Fruit fly (Drosophila melanogaster) whole organism, prepupa: ENCODE data around the gene LUBEL.

Source experiments
- CG10669 ChIP-seq: fragments of 200-800 bp; sonication (Bioruptor generic); optimal IDR thresholded peaks from 3 replicates; lab custom pipeline; 2018; ENCODE audit warnings: missing biosample characterization, mild to moderate bottlenecking, missing genetic modification characterization, moderate library complexity
- CG11902 ChIP-seq: fragments of 200-800 bp; sonication (Bioruptor generic); optimal IDR thresholded peaks from 3 replicates; lab custom pipeline; 2016; ENCODE audit warnings: missing biosample characterization, missing genetic modification characterization
- CG1621 ChIP-seq: fragments of 200-800 bp; sonication (Bioruptor generic); optimal IDR thresholded peaks from 3 replicates; lab custom pipeline; 2018; ENCODE audit warnings: missing biosample characterization, mild to moderate bottlenecking, missing genetic modification characterization
- CG31627 ChIP-seq: fragments of 200-800 bp; sonication (Bioruptor generic); optimal IDR thresholded peaks from 3 replicates; lab custom pipeline; 2016; ENCODE audit warnings: missing biosample characterization, missing genetic modification characterization
- CG34406 ChIP-seq: fragments of 200-800 bp; sonication (Bioruptor generic); optimal IDR thresholded peaks from 3 replicates; lab custom pipeline; 2016; ENCODE audit warnings: missing biosample characterization, missing genetic modification characterization
- CG3919 ChIP-seq: fragments of 200-800 bp; sonication (Bioruptor generic); optimal IDR thresholded peaks from 3 replicates; lab custom pipeline; 2016; ENCODE audit warnings: missing biosample characterization, missing genetic modification characterization
- CG6808 ChIP-seq: fragments of 200-800 bp; sonication (Bioruptor generic); optimal IDR thresholded peaks from 3 replicates; lab custom pipeline; 2017; ENCODE audit warnings: missing biosample characterization, missing genetic modification characterization, mild to moderate bottlenecking, moderate library complexity, missing genetic modification reagents
- CG6854 ChIP-seq: fragments of 200-800 bp; sonication (Bioruptor generic); optimal IDR thresholded peaks from 2 replicates; lab custom pipeline; 2017; ENCODE audit warnings: missing biosample characterization, mild to moderate bottlenecking, missing genetic modification characterization
- CG8319 ChIP-seq: fragments of 200-800 bp; sonication (Bioruptor generic); optimal IDR thresholded peaks from 3 replicates; lab custom pipeline; 2016; ENCODE audit warnings: missing biosample characterization, missing genetic modification characterization
- CG8632 ChIP-seq: fragments of 200-800 bp; sonication (Bioruptor generic); optimal IDR thresholded peaks from 3 replicates; lab custom pipeline; 2016; ENCODE audit warnings: missing biosample characterization, missing genetic modification characterization
- CG9139 ChIP-seq: fragments of 200-800 bp; sonication (Bioruptor generic); optimal IDR thresholded peaks from 3 replicates; lab custom pipeline; 2017; ENCODE audit warnings: missing biosample characterization, mild to moderate bottlenecking, missing genetic modification characterization
- Eip78C ChIP-seq: fragments of 200-800 bp; sonication (Bioruptor generic); peaks from one replicate; lab custom pipeline; 2016; ENCODE audit warnings: missing biosample characterization, missing genetic modification characterization
- Eip93F ChIP-seq: fragments of 200-800 bp; sonication (Bioruptor generic); optimal IDR thresholded peaks from 2 replicates; lab custom pipeline; 2016; ENCODE audit warnings: missing biosample characterization, mild to moderate bottlenecking, missing genetic modification characterization
- Ets96B ChIP-seq: fragments of 200-800 bp; optimal IDR thresholded peaks from 2 replicates; lab custom pipeline; 2019; ENCODE audit warnings: missing biosample characterization, mild to moderate bottlenecking, missing genetic modification characterization, moderate library complexity
- Gug ChIP-seq: fragments of 200-800 bp; sonication (Bioruptor generic); IDR thresholded peaks from 2 replicates; pipeline ENCODE4 v1.3.6; 2022; ENCODE audit warnings: missing biosample characterization, missing genetic modification characterization
- Hr39 ChIP-seq: fragments of 200-800 bp; sonication (Bioruptor generic); optimal IDR thresholded peaks from 2 replicates; lab custom pipeline; 2016; ENCODE audit warnings: missing biosample characterization, missing genetic modification characterization
- Hr4 ChIP-seq: fragments of 200-800 bp; sonication (Bioruptor generic); optimal IDR thresholded peaks from 3 replicates; lab custom pipeline; 2016; ENCODE audit warnings: missing biosample characterization, missing genetic modification characterization
- Lpt ChIP-seq: fragments of 200-800 bp; sonication (Bioruptor generic); optimal IDR thresholded peaks from 3 replicates; lab custom pipeline; 2016; ENCODE audit warnings: missing biosample characterization, missing genetic modification characterization
- Sox14 ChIP-seq: fragments of 200-800 bp; sonication (Bioruptor generic); optimal IDR thresholded peaks from 3 replicates; lab custom pipeline; 2016; ENCODE audit warnings: missing biosample characterization, missing genetic modification characterization
- Sox15 ChIP-seq: fragments of 200-800 bp; sonication (Bioruptor generic); optimal IDR thresholded peaks from 3 replicates; lab custom pipeline; 2016; ENCODE audit warnings: missing biosample characterization, missing genetic modification characterization
- achi ChIP-seq: fragments of 200-800 bp; sonication (Bioruptor generic); optimal IDR thresholded peaks from 3 replicates; lab custom pipeline; 2016; ENCODE audit warnings: missing biosample characterization, missing genetic modification characterization
- acj6 ChIP-seq: fragments of 200-800 bp; sonication (Bioruptor generic); optimal IDR thresholded peaks from 3 replicates; lab custom pipeline; 2016; ENCODE audit warnings: missing biosample characterization, missing genetic modification characterization
- dac ChIP-seq: fragments of 200-800 bp; sonication (Bioruptor generic); optimal IDR thresholded peaks from 2 replicates; lab custom pipeline; 2017; ENCODE audit warnings: missing biosample characterization, mild to moderate bottlenecking, missing genetic modification characterization
- eg ChIP-seq: fragments of 200-800 bp; sonication (Bioruptor generic); IDR thresholded peaks from 3 replicates; pipeline ENCODE4 v1.3.6; 2022; ENCODE audit warnings: missing biosample characterization, missing genetic modification characterization
- esn ChIP-seq: fragments of 200-800 bp; sonication (Bioruptor generic); optimal IDR thresholded peaks from 2 replicates; lab custom pipeline; 2016; ENCODE audit warnings: missing biosample characterization, mild to moderate bottlenecking, missing genetic modification characterization, moderate library complexity
- fd59A ChIP-seq: fragments of 200-800 bp; sonication (Bioruptor generic); optimal IDR thresholded peaks from 2 replicates; lab custom pipeline; 2017; ENCODE audit warnings: missing biosample characterization, mild to moderate bottlenecking, missing genetic modification characterization, missing genetic modification reagents
- fkh ChIP-seq: fragments of 200-800 bp; sonication (Bioruptor generic); optimal IDR thresholded peaks from 3 replicates; lab custom pipeline; 2017; ENCODE audit warnings: missing biosample characterization, mild to moderate bottlenecking, missing genetic modification characterization, moderate library complexity
- pdm3 ChIP-seq: fragments of 200-800 bp; sonication (Bioruptor generic); optimal IDR thresholded peaks from 3 replicates; lab custom pipeline; 2016; ENCODE audit warnings: missing biosample characterization, missing genetic modification characterization
- salr ChIP-seq, 2 experiments: fragments of 200-800 bp; sonication (Bioruptor generic); optimal IDR thresholded peaks; 3 replicates each; lab custom pipeline; 2016 to 2018; ENCODE audit warnings: missing biosample characterization in 2 of 2, missing genetic modification characterization in 2 of 2, mild to moderate bottlenecking in 1 of 2
- spab ChIP-seq: fragments of 200-800 bp; sonication (Bioruptor generic); optimal IDR thresholded peaks from 2 replicates; lab custom pipeline; 2017; ENCODE audit warnings: missing biosample characterization, mild to moderate bottlenecking, missing genetic modification characterization, missing genetic modification reagents
- svp ChIP-seq: fragments of 200-800 bp; sonication (Bioruptor generic); peaks from one replicate; lab custom pipeline; 2016; ENCODE audit warnings: missing biosample characterization, missing genetic modification characterization
- topi ChIP-seq: fragments of 200-800 bp; sonication (Bioruptor generic); optimal IDR thresholded peaks from 3 replicates; lab custom pipeline; 2016; ENCODE audit warnings: missing biosample characterization, missing genetic modification characterization
- vri ChIP-seq: fragments of 200-800 bp; sonication (Bioruptor generic); optimal IDR thresholded peaks from 3 replicates; lab custom pipeline; 2016; ENCODE audit warnings: missing biosample characterization, mild to moderate bottlenecking, missing genetic modification characterization

Gene LUBEL

DNA sequence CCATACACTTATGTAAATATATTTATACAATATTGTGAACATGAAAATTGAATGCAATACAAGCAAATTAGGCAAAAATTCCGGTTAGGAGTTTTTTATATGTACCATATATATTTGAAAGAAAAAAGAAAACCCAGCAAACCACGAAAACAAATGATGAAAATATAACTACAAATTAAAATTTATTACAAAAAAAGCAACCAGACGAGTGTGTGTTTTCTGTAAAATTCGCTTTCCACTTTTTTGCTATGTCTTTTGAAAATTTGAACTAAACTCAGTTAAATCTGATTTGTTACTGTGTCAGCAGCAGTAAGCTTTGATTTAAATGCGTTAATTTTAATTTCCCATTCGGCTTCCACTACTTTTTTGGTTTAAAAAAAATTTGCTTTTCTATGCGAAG lies 40.0 kb downstream of the LUBEL start, which contains the start of gene TTLL3B:
TTLL3B (plus strand) TSS at position 301 of the 400 bp plus-strand sequence.
- TF ChIP-seq achi (GFP tag; lab: Kevin White, UChicago) (no peak), Eip93F (GFP tag; lab: Kevin White, UChicago) (no peak), svp (GFP tag; lab: Kevin White, UChicago) (no peak), topi (GFP tag; lab: Kevin White, UChicago) (no peak), Ets96B (tag; lab: Kevin White, UChicago) (no peak), fd59A (no peak), Hr39 (GFP tag; lab: Kevin White, UChicago) (no peak), eg (GFP tag; lab: Robert Waterston, UW) (no peak), CG3919 (GFP tag; lab: Kevin White, UChicago) (no peak), CG9139 (GFP tag; lab: Kevin White, UChicago) (no peak), CG10669 (GFP tag; lab: Kevin White, UChicago) (no peak), CG8632 (GFP tag; lab: Kevin White, UChicago) (no peak), Sox15 (GFP tag; lab: Kevin White, UChicago) (no peak), pdm3 (GFP tag; lab: Kevin White, UChicago) (no peak), esn (GFP tag; lab: Kevin White, UChicago) (no peak), Gug (no peak), salr (GFP tag; optimal IDR thresholded peaks at IDR 0.05; lab: Kevin White, UChicago) (no peak)

DNA sequence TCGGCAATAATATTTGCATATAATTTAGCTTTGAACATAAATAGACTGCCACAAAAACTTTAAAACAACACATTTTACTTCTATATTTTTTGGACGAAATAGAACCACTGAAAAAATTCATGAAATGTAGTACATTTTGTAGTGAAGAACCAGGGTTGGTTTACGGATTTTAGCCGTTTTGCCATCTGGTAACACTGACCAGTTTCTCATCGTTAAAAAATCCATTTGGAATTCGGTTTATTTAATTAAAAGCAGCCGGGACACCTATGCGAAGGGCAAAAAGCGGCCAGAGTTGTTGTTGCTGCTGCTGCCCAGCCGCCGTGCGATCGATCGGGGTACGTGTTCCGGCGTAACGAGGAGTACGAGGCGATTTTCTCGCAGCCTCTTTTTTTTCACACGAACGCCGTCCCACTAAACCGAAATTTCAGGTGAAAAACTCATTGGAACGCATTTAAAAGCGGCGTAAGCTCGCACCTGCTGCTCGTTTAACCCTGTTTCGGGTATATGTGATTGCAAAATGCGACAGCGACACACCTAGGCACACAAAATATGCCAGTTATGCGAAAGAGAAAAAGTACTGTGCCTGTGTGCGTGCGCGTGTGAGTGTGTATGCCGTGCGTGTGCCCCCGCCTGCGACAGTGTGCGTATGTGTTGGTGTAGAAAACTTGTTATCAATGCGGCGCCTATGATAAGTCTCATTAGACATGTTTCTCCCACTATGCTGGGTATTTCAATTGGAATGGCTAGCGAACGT lies 48.6 kb downstream of the LUBEL start, which contains the start of gene Liprin-alpha:
Liprin-alpha (plus strand) TSS at position 154 of the 754 bp plus-strand sequence.
- TF ChIP-seq svp (GFP tag; lab: Kevin White, UChicago) (peak; percentile 66), Hr4 (GFP tag; lab: Kevin White, UChicago) (no peak)

DNA sequence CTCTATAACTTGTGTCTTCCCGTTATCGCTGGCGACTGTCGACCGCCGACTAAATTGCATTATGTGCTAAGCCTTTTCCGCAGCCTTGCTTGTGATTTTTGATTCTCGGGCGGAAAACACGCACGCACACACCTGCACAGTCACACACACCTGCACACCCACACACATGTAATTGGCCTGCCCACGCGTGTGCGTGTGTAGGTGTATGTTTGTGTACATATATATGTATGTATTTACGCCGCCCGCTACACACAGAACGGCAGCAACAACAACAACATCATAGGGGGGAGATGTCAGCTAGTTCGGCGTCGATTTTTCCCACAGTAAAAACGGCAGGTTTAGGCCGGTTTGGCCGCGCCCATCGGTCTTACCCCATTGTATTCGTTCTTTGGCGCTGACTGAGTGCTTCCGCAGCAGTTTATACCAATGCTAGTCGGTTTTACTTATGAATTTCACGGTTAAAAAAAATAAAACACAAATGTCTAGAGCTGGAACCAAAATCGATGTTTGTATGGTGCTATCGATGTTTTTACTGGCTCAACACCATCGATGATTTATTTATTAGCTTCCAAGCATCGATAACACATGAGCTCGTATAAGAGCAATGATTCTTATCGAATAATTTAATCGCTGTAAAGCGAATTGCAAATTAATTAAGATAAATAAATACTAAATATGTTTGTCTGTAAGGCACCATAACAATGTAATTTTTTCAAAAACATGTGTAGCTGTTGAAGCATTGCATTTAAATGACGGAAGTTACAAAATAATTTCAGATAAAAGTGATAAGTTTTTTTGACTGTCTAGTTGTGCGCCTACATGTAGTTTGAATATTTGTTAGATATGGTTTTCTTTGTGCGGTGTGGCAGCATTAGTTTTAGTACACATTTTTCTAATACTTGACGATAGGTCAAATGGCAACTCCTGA lies 49.5 kb downstream of the LUBEL start, which contains the start of gene homer:
homer (minus strand) TSS at position 538 of the 928 bp plus-strand sequence.
- TF ChIP-seq fkh = peak; percentile 91
- TF ChIP-seq CG31627 = peak; percentile 6
- no peak for TF ChIP-seq acj6 (GFP tag; lab: Kevin White, UChicago)
- TF ChIP-seq Sox15 (GFP tag; lab: Kevin White, UChicago) = no peak
- TF ChIP-seq dac (GFP tag; lab: Kevin White, UChicago) = no peak
- peak; percentile 12 for TF ChIP-seq Sox14 (GFP tag; lab: Kevin White, UChicago)
- TF ChIP-seq CG11902 (GFP tag; lab: Kevin White, UChicago) = no peak
- no peak for TF ChIP-seq Lpt (GFP tag; lab: Kevin White, UChicago)
- TF ChIP-seq svp (GFP tag; lab: Kevin White, UChicago) = peak; percentile 88
- peak; percentile 71 for TF ChIP-seq CG1621 (tag; lab: Kevin White, UChicago)
- peak; percentile 77 for TF ChIP-seq Eip78C (GFP tag; lab: Kevin White, UChicago)
- no peak for TF ChIP-seq achi (GFP tag; lab: Kevin White, UChicago)
- TF ChIP-seq CG6854 (GFP tag; lab: Kevin White, UChicago) = peak; percentile 35
- peak; percentile 4 for TF ChIP-seq CG6808
- 0 out of 3 replicates have a peak, but pooled peaks have one; percentile 11 for TF ChIP-seq eg (GFP tag; lab: Robert Waterston, UW)
- TF ChIP-seq Hr4 (GFP tag; lab: Kevin White, UChicago) = peak; percentile 37
- TF ChIP-seq vri (GFP tag; lab: Kevin White, UChicago) = no peak

DNA sequence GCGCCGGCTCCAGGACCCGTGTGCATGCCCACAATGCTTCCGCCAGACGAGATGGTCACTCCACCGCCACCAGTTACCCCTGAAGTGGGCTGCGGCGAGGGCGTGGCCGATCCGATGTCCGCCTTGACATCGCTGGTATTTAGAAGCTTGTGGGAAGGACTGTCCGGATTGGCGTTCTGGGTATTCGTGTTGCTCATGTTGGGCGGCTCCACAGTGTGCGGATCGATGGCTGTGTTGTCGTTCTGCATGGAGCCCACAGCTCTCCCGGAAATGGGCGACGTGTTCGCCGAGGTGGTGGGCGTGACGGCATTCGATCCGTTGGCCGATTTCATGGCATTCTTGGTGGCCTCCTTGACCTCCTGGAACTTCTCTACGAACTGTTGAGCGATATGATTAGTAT lies 50.8 kb downstream of the LUBEL start:
- no peak for TF ChIP-seq CG34406
- TF ChIP-seq Eip78C (GFP tag; lab: Kevin White, UChicago) = no peak
- no peak for TF ChIP-seq CG8319 (GFP tag; lab: Kevin White, UChicago)
- TF ChIP-seq spab (GFP tag; lab: Kevin White, UChicago) = no peak
